Worm (Caenorhabditis elegans) whole organism, young adult: ENCODE results near the gene Y17D7B.2.

Experiments used
- B0261.1 ChIP-seq: sonication (generic microtip); optimal IDR thresholded peaks from 2 replicates; lab custom pipeline; 2016; ENCODE audit warnings: mild to moderate bottlenecking, missing genetic modification characterization, moderate library complexity, missing compliant biosample characterization
- B0336.3 ChIP-seq: fragments of 200-800 bp; sonication (Bioruptor generic); IDR thresholded peaks from 2 replicates; pipeline ENCODE4 v1.3.6; 2022; ENCODE audit warnings: missing genetic modification characterization, missing compliant biosample characterization
- D2030.7 ChIP-seq: fragments of 200-800 bp; sonication (Bioruptor generic); IDR thresholded peaks from 2 replicates; pipeline ENCODE4 v1.3.6; 2022; ENCODE audit warnings: missing genetic modification reagents, missing genetic modification characterization, missing compliant biosample characterization
- F39B2.1 ChIP-seq: fragments of 200-800 bp; sonication (Bioruptor generic); IDR thresholded peaks from 2 replicates; pipeline ENCODE4 v1.3.6; 2022; ENCODE audit warnings: missing genetic modification reagents, missing genetic modification characterization, missing compliant biosample characterization
- T26A5.8 ChIP-seq: sonication (generic microtip); optimal IDR thresholded peaks from 2 replicates; lab custom pipeline; 2016; ENCODE audit warnings: missing genetic modification characterization, missing compliant biosample characterization
- Y53F4B.3 ChIP-seq: fragments of 200-800 bp; sonication (Bioruptor generic); IDR thresholded peaks from 2 replicates; pipeline ENCODE4 v1.3.6; 2022; ENCODE audit warnings: missing genetic modification reagents, missing genetic modification characterization, missing compliant biosample characterization
- Y53G8AR.9 ChIP-seq: fragments of 200-800 bp; sonication (Bioruptor generic); conservative IDR thresholded peaks from 2 replicates; pipeline ENCODE4 v1.3.6; 2022; ENCODE audit warnings: missing genetic modification reagents, missing genetic modification characterization, missing compliant biosample characterization
- aptf-2 ChIP-seq: fragments of 200-800 bp; sonication (Bioruptor generic); conservative IDR thresholded peaks from 2 replicates; pipeline ENCODE4 v1.3.6; 2022; ENCODE audit warnings: missing genetic modification reagents, missing genetic modification characterization, missing compliant biosample characterization
- atf-7 ChIP-seq: sonication (generic microtip); optimal IDR thresholded peaks from 2 replicates; lab custom pipeline; 2017; ENCODE audit warnings: mild to moderate bottlenecking, missing genetic modification characterization, missing compliant biosample characterization
- ceh-100 ChIP-seq: fragments of 200-800 bp; sonication (Bioruptor generic); IDR thresholded peaks from 2 replicates; pipeline ENCODE4 v1.3.6; 2022; ENCODE audit warnings: missing genetic modification reagents, missing genetic modification characterization, missing compliant biosample characterization
- ceh-58 ChIP-seq: fragments of 200-800 bp; sonication (Bioruptor generic); IDR thresholded peaks from 2 replicates; pipeline ENCODE4 v1.3.6; 2022; ENCODE audit warnings: missing genetic modification characterization, missing compliant biosample characterization
- ceh-79 ChIP-seq: sonication (generic microtip); optimal IDR thresholded peaks from 2 replicates; lab custom pipeline; 2017; ENCODE audit warnings: mild to moderate bottlenecking, missing genetic modification characterization, missing compliant biosample characterization
- chd-7 ChIP-seq: sonication (generic microtip); optimal IDR thresholded peaks from 2 replicates; lab custom pipeline; 2016; ENCODE audit warnings: mild to moderate bottlenecking, missing genetic modification characterization, moderate library complexity, missing compliant biosample characterization
- dox-1 ChIP-seq: fragments of 200-800 bp; sonication (Bioruptor generic); IDR thresholded peaks from 2 replicates; pipeline ENCODE4 v1.3.6; 2022; ENCODE audit warnings: missing genetic modification reagents, missing genetic modification characterization, missing compliant biosample characterization
- him-1 ChIP-seq: sonication (generic microtip); optimal IDR thresholded peaks from 2 replicates; lab custom pipeline; 2016; ENCODE audit warnings: missing genotype, missing genetic modification reagents, missing genetic modification characterization, missing compliant biosample characterization
- hmg-1.2 ChIP-seq: fragments of 200-800 bp; sonication (Bioruptor generic); IDR thresholded peaks from 2 replicates; pipeline ENCODE4 v1.3.6; 2022; ENCODE audit warnings: missing genetic modification reagents, missing genetic modification characterization, missing compliant biosample characterization
- hsf-1 ChIP-seq: fragments of 200-800 bp; sonication (Bioruptor generic); IDR thresholded peaks from 2 replicates; pipeline ENCODE4 v1.3.6; 2022; ENCODE audit warnings: missing genetic modification reagents, missing genetic modification characterization, missing compliant biosample characterization
- lag-1 ChIP-seq: fragments of 200-800 bp; sonication (Bioruptor generic); IDR thresholded peaks from 2 replicates; pipeline ENCODE4 v1.3.6; 2022; ENCODE audit warnings: missing genetic modification reagents, missing genetic modification characterization, missing compliant biosample characterization
- madf-10 ChIP-seq: sonication (generic microtip); optimal IDR thresholded peaks from 2 replicates; lab custom pipeline; 2016; ENCODE audit warnings: mild to moderate bottlenecking, missing genetic modification characterization, missing compliant biosample characterization
- nhr-120 ChIP-seq: fragments of 200-800 bp; sonication (Bioruptor generic); IDR thresholded peaks from 2 replicates; pipeline ENCODE4 v1.3.6; 2022; ENCODE audit warnings: missing genetic modification characterization, missing compliant biosample characterization
- nhr-80 ChIP-seq: sonication (generic microtip); optimal IDR thresholded peaks from 2 replicates; lab custom pipeline; 2016; ENCODE audit warnings: missing genetic modification characterization, missing compliant biosample characterization
- pha-4 ChIP-seq: fragments of 150-350 bp; sonication (generic microtip); optimal IDR thresholded peaks from 2 replicates; lab custom pipeline; 2014; ENCODE audit warnings: missing biosample characterization, missing genetic modification reagents, missing genetic modification characterization
- snpc-4 ChIP-seq, 5 experiments: fragments of 150-350 bp in 1 of 5; sonication (generic microtip) in 4 of 5; optimal IDR thresholded peaks; 2 replicates each; lab custom pipeline; 2014 to 2018; ENCODE audit warnings: missing genetic modification characterization in 5 of 5, missing biosample characterization in 3 of 5, antibody characterized with exemption in 2 of 5, mild to moderate bottlenecking in 2 of 5, missing compliant biosample characterization in 2 of 5, missing genotype in 2 of 5, moderate library complexity in 2 of 5, missing genetic modification reagents in 1 of 5
- somi-1 ChIP-seq: fragments of 200-800 bp; sonication (Bioruptor generic); optimal IDR thresholded peaks from 2 replicates; lab custom pipeline; 2018; ENCODE audit warnings: mild to moderate bottlenecking, missing genetic modification characterization, missing compliant biosample characterization
- tbp1 ChIP-seq: fragments of 200-800 bp; sonication (Bioruptor generic); optimal IDR thresholded peaks from 2 replicates; lab custom pipeline; 2018; ENCODE audit warnings: mild to moderate bottlenecking, missing genetic modification characterization, missing compliant biosample characterization
- unc-130 ChIP-seq: sonication (generic microtip); optimal IDR thresholded peaks from 2 replicates; lab custom pipeline; 2016; ENCODE audit warnings: missing genetic modification reagents, missing genetic modification characterization, missing compliant biosample characterization
- xnd-1 ChIP-seq: sonication (generic microtip); optimal IDR thresholded peaks from 2 replicates; lab custom pipeline; 2016; ENCODE audit warnings: missing genotype, missing genetic modification reagents, missing genetic modification characterization, missing compliant biosample characterization
- zfh-2 ChIP-seq: fragments of 200-800 bp; sonication (Bioruptor generic); conservative IDR thresholded peaks from 2 replicates; pipeline ENCODE4 v1.3.6; 2022; ENCODE audit warnings: missing genetic modification reagents, missing genetic modification characterization, missing compliant biosample characterization
- ztf-25 ChIP-seq: fragments of 200-800 bp; sonication (Bioruptor generic); IDR thresholded peaks from 2 replicates; pipeline ENCODE4 v1.3.6; 2022; ENCODE audit warnings: missing genetic modification reagents, missing genetic modification characterization, missing compliant biosample characterization
- ztf-28 ChIP-seq: fragments of 200-800 bp; sonication (Bioruptor generic); IDR thresholded peaks from 2 replicates; pipeline ENCODE4 v1.3.6; 2022; ENCODE audit warnings: missing genetic modification reagents, missing genetic modification characterization, missing compliant biosample characterization

The Y17D7B.2 gene

ce11 chrV:18837125-18837524 is 49.6 kb downstream of the Y17D7B.2 start, which contains the start of gene cyp-33D3:
Gene cyp-33D3 (minus strand): TSS chrV:18837225.
- TF ChIP-seq unc-130, result no peak
- TF ChIP-seq chd-7 (tag; lab: Kevin White, UChicago), result no peak
- no peak for TF ChIP-seq somi-1 (GFP tag; lab: Kevin White, UChicago)
- TF ChIP-seq him-1 (tag; lab: Kevin White, UChicago), result no peak
- TF ChIP-seq nhr-120 (GFP tag; lab: Robert Waterston, UW), result no peak
- no peak for TF ChIP-seq atf-7 (tag; lab: Kevin White, UChicago)
- no peak for TF ChIP-seq ceh-79 (tag; lab: Kevin White, UChicago)
- TF ChIP-seq B0261.1, result no peak
- TF ChIP-seq aptf-2, result no peak
- TF ChIP-seq D2030.7 (GFP tag; lab: Robert Waterston, UW), result no peak
- no peak for TF ChIP-seq madf-10 (tag; lab: Kevin White, UChicago)
- no peak for TF ChIP-seq lag-1 (GFP tag; lab: Robert Waterston, UW)
- no peak for TF ChIP-seq B0336.3 (GFP tag; lab: Robert Waterston, UW)
- no peak for TF ChIP-seq xnd-1 (tag; lab: Kevin White, UChicago)
- TF ChIP-seq T26A5.8, result no peak
- TF ChIP-seq ztf-25, result no peak
- no peak for TF ChIP-seq hsf-1 (GFP tag; lab: Robert Waterston, UW)
- no peak for TF ChIP-seq ztf-28 (GFP tag; lab: Robert Waterston, UW)
- TF ChIP-seq zfh-2 (GFP tag; lab: Robert Waterston, UW), result no peak

- TF ChIP-seq ceh-58 (GFP tag; lab: Robert Waterston, UW) (no peak), somi-1 (GFP tag; lab: Kevin White, UChicago) (no peak), Y53F4B.3 (GFP tag; lab: Robert Waterston, UW) (no peak), ceh-100 (GFP tag; lab: Robert Waterston, UW) (no peak), tbp1 (GFP tag; lab: Kevin White, UChicago) (no peak), pha-4 (tag; lab: Kevin White, UChicago) (peak; percentile 3), nhr-80 (tag; lab: Kevin White, UChicago) (peak; percentile 24), F39B2.1 (no peak), hmg-1.2 (peak; percentile 92), dox-1 (GFP tag; lab: Robert Waterston, UW) (0 out of 2 replicates have a peak, but pooled peaks have one; percentile 30), hsf-1 (GFP tag; lab: Robert Waterston, UW) (no peak), snpc-4 (GFP tag; optimal IDR thresholded peaks at IDR 0.05; lab: Kevin White, UChicago) (no peak), snpc-4 (tag; optimal IDR thresholded peaks at IDR 0.05; lab: Kevin White, UChicago) (peak in 1 of 4 experiments; percentile 24), Y53G8AR.9 (GFP tag; lab: Robert Waterston, UW) (no peak)
Measured at ce11 chrV:18838799-18839354, 51.3 kb downstream of the Y17D7B.2 start, which contains the start of gene nhr-65. Gene nhr-65 (plus strand): TSS chrV:18839304.
